Fruit fly (Drosophila melanogaster) Kc167 (cell line): ENCODE data around the gene CG1943.

Experiments
- Myc ChIP-seq: fragments of >200 bp; optimal IDR thresholded peaks from 2 replicates; lab custom pipeline; 2017; ENCODE audit warnings: missing external identifiers
- Sin3A ChIP-seq: fragments of >200 bp; optimal IDR thresholded peaks from 2 replicates; lab custom pipeline; 2018; ENCODE audit warnings: missing external identifiers
- h ChIP-seq: fragments of >200 bp; optimal IDR thresholded peaks from 3 replicates; lab custom pipeline; 2018; ENCODE audit warnings: missing external identifiers
- insv ChIP-seq: fragments of >200 bp; optimal IDR thresholded peaks from 3 replicates; lab custom pipeline; 2018; ENCODE audit warnings: missing external identifiers
- psq ChIP-seq: fragments of >200 bp; optimal IDR thresholded peaks from 2 replicates; lab custom pipeline; 2017; ENCODE audit warnings: missing external identifiers
- ttk ChIP-seq: sonication (Bioruptor generic); optimal IDR thresholded peaks from 2 replicates; lab custom pipeline; 2017; ENCODE audit warnings: missing external identifiers

- TF ChIP-seq insv (no peak), Sin3A (lab: Kevin White, UChicago) (no peak), psq (lab: Kevin White, UChicago) (no peak), Myc (no peak), ttk (lab: Kevin White, UChicago) (no peak), h (lab: Kevin White, UChicago) (no peak)
Observed at dm6 chr3R:7086377-7087200, 11.9 kb downstream of the CG1943 start, which contains the start of gene alphaTub84B.
